Worm (Caenorhabditis elegans) whole organism, late embryonic: ENCODE data around the gene phf-33.

ENCODE experiments used
- ceh-14 ChIP-seq: sonication (generic microtip); optimal IDR thresholded peaks from 2 replicates; lab custom pipeline; 2016; ENCODE audit warnings: missing genotype, missing genetic modification characterization, missing compliant biosample characterization
- ceh-22 ChIP-seq: sonication (generic microtip); optimal IDR thresholded peaks from 2 replicates; lab custom pipeline; 2017; ENCODE audit warnings: missing biosample characterization, missing genetic modification characterization
- ceh-45 ChIP-seq: fragments of 200-800 bp; sonication (Bioruptor generic); IDR thresholded peaks from 2 replicates; pipeline ENCODE4 v1.3.6; 2022; ENCODE audit warnings: missing genetic modification reagents, missing genetic modification characterization, missing compliant biosample characterization
- fkh-10 ChIP-seq: fragments of 150-350 bp; optimal IDR thresholded peaks from 2 replicates; lab custom pipeline; 2014; ENCODE audit warnings: missing biosample characterization, missing genetic modification reagents, missing genetic modification characterization
- hlh-15 ChIP-seq: sonication (generic microtip); optimal IDR thresholded peaks from 2 replicates; lab custom pipeline; 2016; ENCODE audit warnings: missing genetic modification characterization, missing compliant biosample characterization
- pat-9 ChIP-seq: fragments of 200-800 bp; sonication (Bioruptor generic); optimal IDR thresholded peaks from 2 replicates; lab custom pipeline; 2018; ENCODE audit warnings: mild to moderate bottlenecking, missing genetic modification characterization, moderate library complexity, missing compliant biosample characterization
- tbx-2 ChIP-seq: sonication (generic microtip); optimal IDR thresholded peaks from 2 replicates; lab custom pipeline; 2016; ENCODE audit warnings: missing genetic modification characterization, missing compliant biosample characterization
- unc-55 ChIP-seq: sonication (generic microtip); optimal IDR thresholded peaks from 2 replicates; lab custom pipeline; 2017; ENCODE audit warnings: missing biosample characterization, missing genetic modification reagents, missing genetic modification characterization

DNA sequence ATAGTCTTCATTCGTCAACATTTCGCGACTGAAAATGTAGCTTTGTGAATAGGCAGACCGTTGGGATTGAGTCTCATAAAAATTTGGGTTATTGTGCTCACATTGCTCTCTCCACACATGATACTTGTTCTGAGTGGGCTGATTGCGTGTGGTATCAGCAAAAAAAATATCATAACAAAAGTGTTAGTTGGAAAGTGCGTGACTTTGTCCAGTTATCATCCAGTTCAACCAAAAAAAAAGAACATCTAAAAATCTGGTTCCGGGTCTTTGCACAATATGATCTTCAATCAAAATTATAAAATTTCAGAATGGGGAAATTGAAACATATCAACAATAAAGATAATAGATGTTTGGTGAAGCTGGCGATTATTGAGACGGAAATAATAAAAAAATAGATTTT, 21.7 kb upstream of the phf-33 start, which contains the start of gene srd-39:
- TF ChIP-seq tbx-2 (tag; lab: Kevin White, UChicago) (no peak), fkh-10 (no peak), ceh-22 (tag; lab: Kevin White, UChicago) (no peak), ceh-45 (GFP tag; lab: Robert Waterston, UW) (no peak), unc-55 (GFP tag; lab: Kevin White, UChicago) (no peak), hlh-15 (tag; lab: Kevin White, UChicago) (no peak), pat-9 (tag; lab: Kevin White, UChicago) (no peak), ceh-14 (tag; lab: Kevin White, UChicago) (no peak)
